4 fruit fly cellular contexts compared by ENCODE assay signal in genomic region chr3R:11761718-11762117, dm6.
TF ChIP-seq lines count a peak whose summit lies in the region.

No protein-coding gene starts in this region.

- TF ChIP-seq CTCF in whole organism, embryonic (GFP tag; optimal IDR thresholded peaks at IDR 0.05; lab: Kevin White, UChicago): no peak

TF ChIP-seq in whole organism, adult, 20 proteins besides CTCF, POLR2A, EP300 and RAD21:
- TF ChIP-seq cnc (optimal IDR thresholded peaks at IDR 0.05; lab: Kevin White, UChicago) (no peak), Clk (GFP tag; optimal IDR thresholded peaks at IDR 0.05; lab: Kevin White, UChicago) (no peak), tj (GFP tag; optimal IDR thresholded peaks at IDR 0.05; lab: Kevin White, UChicago) (peak; percentile 72), kay (GFP tag; lab: Kevin White, UChicago; ENCODE audit: borderline replicate concordance) (peak; percentile 98), CG7045 (GFP tag; optimal IDR thresholded peaks at IDR 0.05; lab: Kevin White, UChicago) (no peak), CG7101 (tag; optimal IDR thresholded peaks at IDR 0.05; lab: Kevin White, UChicago) (no peak), CG1620 (GFP tag; optimal IDR thresholded peaks at IDR 0.05; lab: Kevin White, UChicago) (no peak)

TF ChIP-seq in whole organism, embryonic, 481 proteins besides CTCF, POLR2A, EP300 and RAD21:
- TF ChIP-seq ssp (GFP tag; IDR thresholded peaks at IDR 0.05; lab: Robert Waterston, UW): no peak
- TF ChIP-seq ftz-f1 (GFP tag; optimal IDR thresholded peaks at IDR 0.05; lab: Kevin White, UChicago): no peak
- TF ChIP-seq mirr (GFP tag; optimal IDR thresholded peaks at IDR 0.05; lab: Kevin White, UChicago): no peak
- peak; percentile 41 for TF ChIP-seq wek (GFP tag; optimal IDR thresholded peaks at IDR 0.05; lab: Kevin White, UChicago)
- peak; percentile 40 for TF ChIP-seq onecut (GFP tag; IDR thresholded peaks at IDR 0.05; lab: Robert Waterston, UW)
- no peak for TF ChIP-seq luna (GFP tag; optimal IDR thresholded peaks at IDR 0.05; lab: Kevin White, UChicago)
- no peak for TF ChIP-seq CG43689 (GFP tag; IDR thresholded peaks at IDR 0.05; lab: Robert Waterston, UW)
- no peak for TF ChIP-seq jing (GFP tag; optimal IDR thresholded peaks at IDR 0.05; lab: Kevin White, UChicago)
- TF ChIP-seq CG1832 (GFP tag; optimal IDR thresholded peaks at IDR 0.05; lab: Kevin White, UChicago): peak; percentile 31
- TF ChIP-seq pfk (GFP tag; optimal IDR thresholded peaks at IDR 0.05; lab: Kevin White, UChicago): peak; percentile 47
- no peak for TF ChIP-seq gem (tag; optimal IDR thresholded peaks at IDR 0.05; lab: Kevin White, UChicago)
- TF ChIP-seq NC2α (GFP tag; optimal IDR thresholded peaks at IDR 0.05; lab: Kevin White, UChicago): no peak
- TF ChIP-seq CG17361 (GFP tag; IDR thresholded peaks at IDR 0.05; lab: Robert Waterston, UW): no peak
- peak; percentile 34 for TF ChIP-seq D19A (tag; optimal IDR thresholded peaks at IDR 0.05; lab: Kevin White, UChicago)
- TF ChIP-seq Elba2 (GFP tag; optimal IDR thresholded peaks at IDR 0.05; lab: Kevin White, UChicago): peak; percentile 77
- TF ChIP-seq zen2 (GFP tag; IDR thresholded peaks at IDR 0.05; lab: Robert Waterston, UW; ENCODE audit: partially characterized antibody): no peak
- no peak for TF ChIP-seq YL-1 (GFP tag; optimal IDR thresholded peaks at IDR 0.05; lab: Kevin White, UChicago)
- peak; percentile 16 for TF ChIP-seq Med (GFP tag; lab: Kevin White, UChicago)
- peak; percentile 26 for TF ChIP-seq BEAF-32 (GFP tag; optimal IDR thresholded peaks at IDR 0.05; lab: Kevin White, UChicago)
- TF ChIP-seq CG8290 (GFP tag; optimal IDR thresholded peaks at IDR 0.05; lab: Kevin White, UChicago): no peak
- TF ChIP-seq CG8290 (tag; optimal IDR thresholded peaks at IDR 0.05; lab: Kevin White, UChicago): peak in 1 of 2 experiments; percentile 22
- TF ChIP-seq croc (GFP tag; conservative IDR thresholded peaks at IDR 0.05; lab: Robert Waterston, UW): no peak
- TF ChIP-seq CG17802 (tag; optimal IDR thresholded peaks at IDR 0.05; lab: Kevin White, UChicago): no peak
TF ChIP-seq in whole organism, embryonic: peak in this region for 9.

TF ChIP-seq in whole organism, prepupa, 60 proteins besides CTCF, POLR2A, EP300 and RAD21:
- peak; percentile 4 for TF ChIP-seq vri (GFP tag; optimal IDR thresholded peaks at IDR 0.05; lab: Kevin White, UChicago)
- TF ChIP-seq OdsH (GFP tag; optimal IDR thresholded peaks at IDR 0.05; lab: Kevin White, UChicago): no peak
- no peak for TF ChIP-seq CG3032 (tag; optimal IDR thresholded peaks at IDR 0.05; lab: Kevin White, UChicago)
- no peak for TF ChIP-seq Ets96B (tag; optimal IDR thresholded peaks at IDR 0.05; lab: Kevin White, UChicago)
TF ChIP-seq in whole organism, prepupa: peak in this region for 1.

TF ChIP-seq in whole organism, wandering third instar larva, 38 proteins besides CTCF, POLR2A, EP300 and RAD21:
- TF ChIP-seq Rel (GFP tag; optimal IDR thresholded peaks at IDR 0.05; lab: Kevin White, UChicago) (no peak), Rel (tag; optimal IDR thresholded peaks at IDR 0.05; lab: Kevin White, UChicago) (peak; percentile 36), rgr (GFP tag; optimal IDR thresholded peaks at IDR 0.05; lab: Kevin White, UChicago) (peak; percentile 85), lola (GFP tag; optimal IDR thresholded peaks at IDR 0.05; lab: Kevin White, UChicago) (no peak), usp (GFP tag; optimal IDR thresholded peaks at IDR 0.05; lab: Kevin White, UChicago) (no peak), dl (GFP tag; optimal IDR thresholded peaks at IDR 0.05; lab: Kevin White, UChicago; ENCODE audit: insufficient read depth in 1 of 2, partially characterized antibody in 2 of 2) (no peak)
